Fruit fly (Drosophila melanogaster): ENCODE results near the gene slpr.

The slpr gene

DNA sequence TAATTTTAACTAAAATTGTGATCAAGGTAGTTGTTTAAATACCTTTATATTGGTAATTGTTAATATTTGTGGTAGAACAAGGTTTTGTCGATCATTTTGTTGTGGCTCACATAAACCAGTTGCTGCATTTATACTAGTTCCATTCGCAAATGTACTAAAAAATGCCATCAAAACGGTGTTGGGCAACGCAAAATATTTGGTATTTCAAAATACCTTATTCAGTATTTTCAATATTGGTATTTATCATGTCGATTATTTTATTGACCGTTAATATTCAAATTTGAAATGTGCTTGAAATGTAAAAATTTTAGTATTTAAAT is at the start of gene slpr:
Gene slpr (minus strand): TSS at position 156 of the 320 bp plus-strand sequence.
- no peak for TF ChIP-seq h (optimal IDR thresholded peaks at IDR 0.05)
- TF ChIP-seq ttk (optimal IDR thresholded peaks at IDR 0.05) = no peak
- TF ChIP-seq insv (optimal IDR thresholded peaks at IDR 0.05) = no peak
- TF ChIP-seq psq (optimal IDR thresholded peaks at IDR 0.05) = no peak
- no peak for TF ChIP-seq Myc (optimal IDR thresholded peaks at IDR 0.05)
- no peak for TF ChIP-seq Sin3A (optimal IDR thresholded peaks at IDR 0.05)

DNA sequence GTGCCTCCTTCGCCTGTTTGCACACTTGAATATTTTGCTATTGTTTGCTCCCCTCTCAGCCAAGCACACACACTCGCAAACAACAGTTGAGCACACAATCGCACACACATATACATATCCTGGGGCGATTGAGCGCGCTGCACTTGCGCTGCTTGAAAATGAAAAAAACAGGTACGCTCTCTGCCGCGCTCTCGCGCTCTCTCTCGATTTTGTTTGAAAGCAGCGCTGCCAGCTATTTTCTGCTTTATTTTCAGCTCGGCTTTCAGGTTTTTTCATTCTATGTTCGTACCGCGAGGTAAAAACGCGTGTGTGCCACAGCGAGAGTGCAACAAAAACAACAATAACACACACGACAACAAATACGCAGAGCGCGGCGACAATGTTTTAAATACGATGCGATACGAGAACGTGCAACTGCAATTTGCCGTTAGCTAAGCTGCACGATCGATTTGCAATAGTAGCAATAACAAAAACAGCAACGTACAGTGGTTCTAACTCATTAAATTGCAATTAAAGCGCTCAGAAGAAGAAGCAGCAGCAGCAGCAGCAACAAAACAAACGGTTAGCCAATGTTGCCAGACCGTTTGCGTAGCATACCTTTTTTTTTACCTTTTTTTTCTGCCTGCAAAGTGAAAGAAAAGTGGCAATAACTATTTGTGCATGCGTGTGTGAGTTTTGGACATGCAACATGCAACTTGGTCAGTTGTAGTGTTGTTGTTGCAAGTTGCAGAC is 39.0 kb upstream of the slpr start:
- TF ChIP-seq ttk (optimal IDR thresholded peaks at IDR 0.05) (no peak), Sin3A (optimal IDR thresholded peaks at IDR 0.05) (no peak), h (optimal IDR thresholded peaks at IDR 0.05) (no peak), psq (optimal IDR thresholded peaks at IDR 0.05) (no peak), insv (optimal IDR thresholded peaks at IDR 0.05) (no peak), Myc (optimal IDR thresholded peaks at IDR 0.05) (no peak)

DNA sequence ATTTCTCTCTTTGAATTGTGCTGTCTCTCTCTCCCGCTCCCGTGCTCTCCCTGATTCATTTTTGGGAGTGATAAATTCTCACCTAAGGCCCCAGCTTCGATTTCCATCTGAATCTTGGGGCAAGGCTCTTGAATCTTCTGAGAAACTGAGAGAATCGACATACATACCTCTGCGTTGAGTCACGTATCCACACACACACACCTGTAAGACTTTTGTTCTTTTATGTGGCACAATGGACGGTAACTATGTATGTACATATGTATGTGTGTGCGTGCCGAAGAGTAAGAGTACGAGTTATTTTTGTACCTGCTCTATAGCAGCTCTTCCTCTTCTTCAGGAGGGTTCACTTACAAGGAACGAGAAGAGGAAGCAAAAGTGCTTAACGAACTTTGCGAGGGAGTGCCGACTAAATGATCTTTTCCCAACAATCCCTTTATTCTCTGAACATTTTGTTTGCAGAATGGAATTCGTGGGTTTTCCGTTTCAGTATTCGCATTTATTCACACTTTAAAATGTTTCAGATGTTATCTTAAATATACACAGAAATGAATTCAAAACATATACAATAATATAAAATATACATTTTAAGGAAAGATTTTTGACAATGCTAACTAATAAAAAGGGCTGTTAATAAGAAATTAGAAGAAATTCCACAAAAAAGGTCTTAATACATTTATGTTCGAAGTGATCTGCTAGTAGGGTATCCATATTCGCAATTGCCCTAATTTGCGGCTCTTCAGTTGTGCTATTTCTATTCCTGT is 38.3 kb upstream of the slpr start:
- no peak for TF ChIP-seq ttk (optimal IDR thresholded peaks at IDR 0.05)
- no peak for TF ChIP-seq Sin3A (optimal IDR thresholded peaks at IDR 0.05)

DNA sequence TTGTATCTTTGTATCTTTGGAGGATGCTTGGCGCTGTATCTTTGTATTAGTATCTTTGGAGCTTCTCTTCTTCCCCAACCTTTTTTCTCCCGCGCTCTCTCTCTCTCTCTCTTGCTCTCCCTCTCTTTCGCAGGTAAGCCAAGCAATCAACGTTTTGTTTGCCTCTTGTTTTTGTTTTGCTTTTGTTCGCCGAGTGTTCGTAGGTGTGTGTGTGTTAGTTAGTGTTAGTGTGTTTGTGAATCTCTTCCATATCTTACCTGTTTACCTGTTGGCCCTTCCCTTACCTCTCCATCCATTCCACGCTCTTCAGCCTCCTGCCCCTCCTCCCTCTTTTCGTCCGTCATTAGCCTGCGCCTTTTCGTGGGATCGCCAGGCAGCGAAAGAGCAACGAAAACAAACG is 37.0 kb upstream of the slpr start:
- TF ChIP-seq ttk (optimal IDR thresholded peaks at IDR 0.05) (no peak), psq (optimal IDR thresholded peaks at IDR 0.05) (no peak), Sin3A (optimal IDR thresholded peaks at IDR 0.05) (no peak), insv (optimal IDR thresholded peaks at IDR 0.05) (no peak), Myc (optimal IDR thresholded peaks at IDR 0.05) (no peak), h (optimal IDR thresholded peaks at IDR 0.05) (no peak)

DNA sequence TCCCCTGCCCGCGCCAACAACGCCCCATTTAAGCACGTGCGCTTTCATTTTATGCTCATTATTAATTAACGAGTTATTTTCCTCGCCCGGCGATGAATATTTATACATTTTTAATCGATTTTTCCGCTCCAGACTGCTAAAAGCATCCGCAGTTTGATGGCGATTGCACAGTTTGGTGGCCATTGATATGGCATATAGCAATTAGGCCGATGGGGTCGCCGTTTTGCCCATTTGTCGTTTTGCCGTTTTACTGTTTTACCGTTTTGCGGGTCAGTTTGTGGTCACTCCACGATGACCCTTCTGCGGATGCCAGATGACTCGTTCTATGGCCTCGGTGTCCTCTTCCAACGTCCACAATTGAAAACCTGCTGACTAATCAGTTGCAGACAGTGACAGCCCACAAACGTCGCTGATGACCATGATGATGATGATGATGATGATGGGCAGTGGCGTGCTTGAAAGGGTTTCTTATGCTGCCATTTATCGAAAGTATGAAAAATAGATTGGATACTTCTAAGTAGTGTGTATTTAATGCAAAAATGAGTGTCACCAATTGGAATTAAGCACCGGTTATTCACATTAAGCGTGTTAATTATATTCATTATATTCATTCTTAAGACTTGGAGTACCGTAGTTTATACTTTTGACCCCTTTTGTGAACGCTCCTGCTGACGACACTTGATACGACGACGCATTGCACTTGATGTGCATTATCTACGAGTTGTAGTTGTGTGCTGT is 34.9 kb upstream of the slpr start:
- TF ChIP-seq h (optimal IDR thresholded peaks at IDR 0.05) (no peak), psq (optimal IDR thresholded peaks at IDR 0.05) (no peak), insv (optimal IDR thresholded peaks at IDR 0.05) (no peak), Myc (optimal IDR thresholded peaks at IDR 0.05) (no peak), ttk (optimal IDR thresholded peaks at IDR 0.05) (no peak), Sin3A (optimal IDR thresholded peaks at IDR 0.05) (no peak)

DNA sequence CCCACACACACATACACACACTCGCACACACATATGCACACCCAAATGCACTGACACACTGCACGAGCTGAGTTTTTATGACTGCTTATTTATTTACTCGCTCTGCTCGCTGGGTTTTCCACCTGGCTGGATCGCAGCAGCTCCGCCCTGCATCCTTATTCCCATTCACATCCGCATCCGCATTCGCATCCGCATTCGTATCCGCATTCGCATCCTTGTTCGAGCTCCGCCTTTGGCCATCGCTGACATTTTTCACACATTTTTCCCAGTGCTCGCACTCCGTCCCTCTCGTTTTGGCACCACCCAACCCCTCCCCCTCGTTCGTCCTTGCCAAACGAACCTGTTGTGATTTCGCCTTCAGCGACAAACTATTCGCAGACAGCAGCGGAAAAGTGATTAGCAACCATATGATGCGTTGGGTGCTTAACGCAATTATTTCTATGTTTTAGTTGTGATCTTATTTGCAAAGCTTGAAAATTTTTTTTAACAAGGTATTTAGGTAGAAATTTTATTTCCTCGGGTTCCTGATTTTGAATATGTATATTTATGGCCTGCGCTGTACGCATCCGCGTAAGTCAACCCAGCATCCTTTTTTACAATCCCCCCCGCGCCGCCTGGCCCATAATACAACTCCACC is 34.2 kb upstream of the slpr start:
- TF ChIP-seq Myc (optimal IDR thresholded peaks at IDR 0.05) (no peak), insv (optimal IDR thresholded peaks at IDR 0.05) (no peak), psq (optimal IDR thresholded peaks at IDR 0.05) (no peak), Sin3A (optimal IDR thresholded peaks at IDR 0.05) (no peak)

DNA sequence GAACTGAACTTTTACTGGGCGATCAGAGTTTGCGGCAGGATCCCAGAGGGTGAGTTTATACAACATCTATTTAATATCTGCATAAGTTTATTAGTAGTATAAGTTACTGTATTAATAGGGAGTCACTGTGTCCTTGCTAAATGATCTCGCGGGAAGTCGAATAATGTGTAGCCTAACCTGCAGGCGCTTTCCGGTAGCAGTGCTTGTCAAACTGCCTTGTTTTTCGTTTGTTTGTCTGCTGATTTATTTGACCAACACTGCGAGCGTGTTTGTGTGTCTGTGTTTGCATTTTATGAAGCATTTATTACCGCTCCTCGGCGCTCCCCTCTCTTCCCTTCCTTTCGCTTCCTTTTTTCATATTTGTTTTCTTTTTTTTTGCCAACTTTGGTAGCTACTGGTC is 33.6 kb upstream of the slpr start:
- TF ChIP-seq Myc (optimal IDR thresholded peaks at IDR 0.05) (no peak), Sin3A (optimal IDR thresholded peaks at IDR 0.05) (no peak)

DNA sequence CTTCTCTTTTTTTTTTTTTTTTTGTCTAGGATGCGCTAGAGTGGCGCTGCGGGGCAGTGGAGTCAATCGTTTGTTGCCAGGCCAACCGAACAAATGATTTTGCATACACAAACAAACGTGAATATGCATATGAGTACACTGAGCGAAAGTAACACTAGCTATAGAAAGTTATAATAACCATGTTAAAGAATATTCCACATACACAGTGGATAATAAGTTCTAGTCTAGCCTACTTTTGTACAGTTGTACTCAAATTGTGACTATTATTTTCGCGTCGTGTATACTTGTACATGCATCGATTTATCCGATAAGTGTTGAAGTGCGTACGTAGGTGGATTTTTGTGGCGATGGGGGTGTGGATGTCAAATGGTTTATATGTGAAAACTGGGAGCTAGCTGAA is 30.1 kb upstream of the slpr start:
- TF ChIP-seq ttk (optimal IDR thresholded peaks at IDR 0.05) = no peak
- no peak for TF ChIP-seq Myc (optimal IDR thresholded peaks at IDR 0.05)
- no peak for TF ChIP-seq insv (optimal IDR thresholded peaks at IDR 0.05)
- TF ChIP-seq h (optimal IDR thresholded peaks at IDR 0.05) = no peak
- no peak for TF ChIP-seq Sin3A (optimal IDR thresholded peaks at IDR 0.05)
- TF ChIP-seq psq (optimal IDR thresholded peaks at IDR 0.05) = no peak

DNA sequence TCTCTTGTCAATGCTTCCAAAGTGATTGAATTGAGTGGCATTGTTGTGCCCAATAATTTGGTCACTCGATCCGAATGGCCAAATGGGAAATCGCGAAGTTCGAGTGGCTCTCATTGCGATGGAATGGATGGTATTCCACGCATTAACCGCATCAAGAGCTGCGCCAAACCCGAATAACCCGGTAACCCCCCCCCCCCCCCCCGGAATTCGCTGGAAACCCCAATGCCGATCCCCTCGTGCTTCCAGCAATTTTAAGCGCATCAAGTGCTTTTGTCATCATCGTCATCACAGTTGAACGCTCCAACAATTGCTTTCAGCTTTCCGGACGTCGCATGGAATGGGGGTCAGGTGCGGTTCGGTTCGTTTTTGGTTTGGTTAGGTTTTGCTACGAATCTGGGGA is 29.6 kb upstream of the slpr start:
- TF ChIP-seq h (optimal IDR thresholded peaks at IDR 0.05) = no peak
- TF ChIP-seq psq (optimal IDR thresholded peaks at IDR 0.05) = no peak
- no peak for TF ChIP-seq ttk (optimal IDR thresholded peaks at IDR 0.05)
- TF ChIP-seq Sin3A (optimal IDR thresholded peaks at IDR 0.05) = no peak
- TF ChIP-seq Myc (optimal IDR thresholded peaks at IDR 0.05) = no peak
- TF ChIP-seq insv (optimal IDR thresholded peaks at IDR 0.05) = no peak

DNA sequence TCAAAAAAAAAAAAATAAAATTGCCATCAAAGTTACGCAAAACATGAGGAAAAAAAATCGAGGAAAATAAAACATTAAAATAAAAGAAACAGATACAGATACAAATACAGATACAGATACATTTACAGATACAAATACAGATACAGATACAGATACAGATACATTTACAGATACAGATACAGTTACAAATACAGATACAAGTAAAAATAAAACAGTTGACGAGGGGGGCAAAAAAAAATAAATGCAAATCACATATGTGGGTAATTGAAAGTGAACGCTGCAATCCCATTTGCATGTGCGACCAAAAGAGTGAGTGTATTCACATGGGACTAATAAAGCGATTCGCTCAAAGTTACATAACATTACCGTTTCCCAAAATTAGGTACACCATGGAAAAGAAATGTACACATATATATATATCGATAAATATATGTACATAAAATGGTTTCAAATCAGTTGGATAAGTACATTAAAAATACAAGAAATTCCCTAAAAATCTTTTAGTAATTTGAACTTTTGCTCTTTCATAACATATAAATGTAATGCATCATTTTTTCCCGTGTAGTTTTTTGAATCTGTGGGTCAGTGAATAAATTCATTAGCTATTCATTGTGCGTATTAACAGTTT is 28.8 kb upstream of the slpr start:
- no peak for TF ChIP-seq h (optimal IDR thresholded peaks at IDR 0.05)
- no peak for TF ChIP-seq ttk (optimal IDR thresholded peaks at IDR 0.05)
- no peak for TF ChIP-seq insv (optimal IDR thresholded peaks at IDR 0.05)
- no peak for TF ChIP-seq Sin3A (optimal IDR thresholded peaks at IDR 0.05)
- TF ChIP-seq Myc (optimal IDR thresholded peaks at IDR 0.05) = no peak
- no peak for TF ChIP-seq psq (optimal IDR thresholded peaks at IDR 0.05)

DNA sequence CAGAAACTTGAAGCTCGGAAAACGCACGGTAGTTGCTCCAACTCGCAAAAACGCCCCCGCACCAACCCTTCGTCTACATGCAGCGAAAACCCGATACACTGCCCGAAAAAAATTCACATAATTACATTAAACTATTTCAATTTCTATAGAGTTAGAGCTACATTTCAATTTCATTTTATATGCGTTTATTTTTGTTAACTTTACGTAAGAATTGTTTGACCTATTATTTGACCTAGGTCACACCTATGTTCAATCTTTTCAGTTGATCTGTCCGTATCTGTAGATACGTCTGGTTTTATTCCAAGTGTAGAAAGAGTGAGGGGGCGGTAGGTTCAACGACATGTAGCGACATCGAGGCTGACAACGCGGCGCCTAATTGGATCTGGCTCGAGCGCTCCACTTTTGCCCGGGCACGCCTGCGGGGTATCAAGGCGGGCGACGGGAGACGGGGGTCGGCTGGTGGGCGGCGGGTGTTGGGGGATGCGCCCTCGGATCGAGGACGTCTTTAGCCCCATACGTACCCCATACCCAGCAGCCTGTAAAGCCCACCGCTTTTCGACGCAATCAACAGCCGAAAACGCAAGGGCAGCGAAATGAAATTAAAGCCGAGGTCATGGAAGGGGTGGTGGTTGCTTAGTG is 25.9 kb upstream of the slpr start:
- TF ChIP-seq psq (optimal IDR thresholded peaks at IDR 0.05) (no peak), insv (optimal IDR thresholded peaks at IDR 0.05) (no peak), ttk (optimal IDR thresholded peaks at IDR 0.05) (no peak), h (optimal IDR thresholded peaks at IDR 0.05) (no peak), Myc (optimal IDR thresholded peaks at IDR 0.05) (no peak), Sin3A (optimal IDR thresholded peaks at IDR 0.05) (no peak)
